Fruit fly (Drosophila melanogaster) whole organism, embryonic: ENCODE measurements around the gene Cp16.

Source experiments
- Atf-2 ChIP-seq: fragments of 200-800 bp; sonication (Bioruptor generic); optimal IDR thresholded peaks from 2 replicates; lab custom pipeline; 2016; ENCODE audit warnings: missing biosample characterization, missing genetic modification characterization
- CG10209 ChIP-seq: fragments of 200-800 bp; sonication (Bioruptor generic); optimal IDR thresholded peaks from 3 replicates; lab custom pipeline; 2017; ENCODE audit warnings: missing biosample characterization, mild to moderate bottlenecking, missing genetic modification characterization, missing genetic modification reagents
- CG11456 ChIP-seq: fragments of 200-800 bp; sonication (Bioruptor generic); IDR thresholded peaks from 3 replicates; pipeline ENCODE4 v1.3.6; 2022; ENCODE audit warnings: missing biosample characterization, missing genetic modification characterization
- CG12391 ChIP-seq: fragments of 200-800 bp; sonication (Bioruptor generic); optimal IDR thresholded peaks from 3 replicates; lab custom pipeline; 2018; ENCODE audit warnings: missing biosample characterization, mild to moderate bottlenecking, missing genetic modification characterization, moderate library complexity
- CG14014 ChIP-seq: fragments of 200-800 bp; sonication (Bioruptor generic); IDR thresholded peaks from 2 replicates; pipeline ENCODE4 v1.3.6; 2022; ENCODE audit warnings: missing biosample characterization, missing genetic modification characterization
- CG14667 ChIP-seq: fragments of 200-800 bp; sonication (Bioruptor generic); IDR thresholded peaks from 2 replicates; pipeline ENCODE4 v1.3.6; 2022; ENCODE audit warnings: missing biosample characterization, missing genetic modification characterization
- CG14860 ChIP-seq: fragments of 200-800 bp; sonication (Bioruptor generic); IDR thresholded peaks from 3 replicates; pipeline ENCODE4 v1.3.6; 2022; ENCODE audit warnings: missing biosample characterization, missing genetic modification characterization; ENCODE audit not compliant: partially characterized antibody
- CG18476 ChIP-seq: fragments of 200-800 bp; sonication (Bioruptor generic); optimal IDR thresholded peaks from 2 replicates; lab custom pipeline; 2016; ENCODE audit warnings: missing biosample characterization, mild to moderate bottlenecking, missing genetic modification characterization
- CG2120 ChIP-seq: fragments of 200-800 bp; sonication (Bioruptor generic); optimal IDR thresholded peaks from 3 replicates; lab custom pipeline; 2016; ENCODE audit warnings: missing biosample characterization, missing genetic modification characterization
- CG31224 ChIP-seq: fragments of 200-800 bp; sonication (Bioruptor generic); IDR thresholded peaks from 2 replicates; pipeline ENCODE4 v1.3.6; 2022; ENCODE audit warnings: missing biosample characterization, missing genetic modification characterization
- CG3838 ChIP-seq: fragments of 200-800 bp; sonication (Bioruptor generic); optimal IDR thresholded peaks from 3 replicates; lab custom pipeline; 2016; ENCODE audit warnings: missing biosample characterization, missing genetic modification characterization
- CG4360 ChIP-seq: fragments of 200-800 bp; sonication (Bioruptor generic); IDR thresholded peaks from 2 replicates; pipeline ENCODE4 v1.3.6; 2022; ENCODE audit warnings: missing biosample characterization, missing genetic modification characterization
- CG7357 ChIP-seq: fragments of 200-800 bp; sonication (Bioruptor generic); IDR thresholded peaks from 3 replicates; pipeline ENCODE4 v1.3.6; 2022; ENCODE audit warnings: missing biosample characterization, missing genetic modification characterization
- CG7745 ChIP-seq: fragments of 200-800 bp; sonication (Bioruptor generic); optimal IDR thresholded peaks from 2 replicates; lab custom pipeline; 2018; ENCODE audit warnings: missing biosample characterization, mild to moderate bottlenecking, missing genetic modification characterization, moderate library complexity
- CG7786 ChIP-seq: fragments of 200-800 bp; sonication (Bioruptor generic); optimal IDR thresholded peaks from 2 replicates; lab custom pipeline; 2016; ENCODE audit warnings: missing biosample characterization, missing genetic modification characterization
- CG8089 ChIP-seq: fragments of 200-800 bp; sonication (Bioruptor generic); optimal IDR thresholded peaks from 3 replicates; lab custom pipeline; 2016; ENCODE audit warnings: missing biosample characterization, missing genetic modification characterization
- CG8359 ChIP-seq: fragments of 200-800 bp; sonication (Bioruptor generic); optimal IDR thresholded peaks from 2 replicates; lab custom pipeline; 2017; ENCODE audit warnings: missing biosample characterization, mild to moderate bottlenecking, missing genetic modification characterization, borderline replicate concordance
- CG8944 ChIP-seq: fragments of 200-800 bp; sonication (Bioruptor generic); optimal IDR thresholded peaks from 3 replicates; lab custom pipeline; 2016; ENCODE audit warnings: missing biosample characterization, missing genetic modification characterization
- CG9797 ChIP-seq: fragments of 200-800 bp; sonication (Bioruptor generic); optimal IDR thresholded peaks from 3 replicates; lab custom pipeline; 2018; ENCODE audit warnings: missing biosample characterization, mild to moderate bottlenecking, missing genetic modification characterization
- CG9876 ChIP-seq: fragments of 200-800 bp; sonication (Bioruptor generic); optimal IDR thresholded peaks from 2 replicates; lab custom pipeline; 2016; ENCODE audit warnings: missing biosample characterization, missing genetic modification characterization
- Deaf1 ChIP-seq: fragments of 200-800 bp; optimal IDR thresholded peaks from 3 replicates; lab custom pipeline; 2019; ENCODE audit warnings: missing biosample characterization, mild to moderate bottlenecking, missing genetic modification characterization, moderate library complexity
- Dref ChIP-seq: fragments of 200-800 bp; sonication (Bioruptor generic); IDR thresholded peaks from 2 replicates; pipeline ENCODE4 v1.3.6; 2022; ENCODE audit warnings: missing biosample characterization, missing genetic modification characterization
- GATAe ChIP-seq: fragments of 200-800 bp; sonication (Bioruptor generic); conservative IDR thresholded peaks from 2 replicates; pipeline ENCODE4 v1.3.6; 2022; ENCODE audit warnings: missing biosample characterization, missing genetic modification characterization
- HHEX ChIP-seq: fragments of 200-800 bp; sonication (Bioruptor generic); optimal IDR thresholded peaks from 3 replicates; lab custom pipeline; 2017; ENCODE audit warnings: missing biosample characterization, mild to moderate bottlenecking, missing genetic modification characterization, missing genetic modification reagents
- HLH4C ChIP-seq: fragments of 200-800 bp; sonication (Bioruptor generic); IDR thresholded peaks from 3 replicates; pipeline ENCODE4 v1.3.6; 2022; ENCODE audit warnings: missing biosample characterization, missing genetic modification characterization; ENCODE audit not compliant: partially characterized antibody
- MTF-1 ChIP-seq: fragments of 200-800 bp; sonication (Bioruptor generic); optimal IDR thresholded peaks from 2 replicates; lab custom pipeline; 2018; ENCODE audit warnings: missing biosample characterization, mild to moderate bottlenecking, missing genetic modification characterization, borderline replicate concordance
- Mrtf ChIP-seq: fragments of 200-800 bp; sonication (Bioruptor generic); IDR thresholded peaks from 3 replicates; pipeline ENCODE4 v1.3.6; 2022; ENCODE audit warnings: missing biosample characterization, missing genetic modification characterization
- Opbp ChIP-seq: fragments of 200-800 bp; sonication (Bioruptor generic); IDR thresholded peaks from 3 replicates; pipeline ENCODE4 v1.3.6; 2022; ENCODE audit warnings: missing biosample characterization, missing genetic modification characterization; ENCODE audit not compliant: partially characterized antibody
- Pdp1 ChIP-seq, 2 experiments: fragments of 200-800 bp; sonication (Bioruptor generic); optimal IDR thresholded peaks; 3 replicates each; lab custom pipeline; 2016; ENCODE audit warnings: missing biosample characterization in 2 of 2, missing genetic modification characterization in 2 of 2, mild to moderate bottlenecking in 1 of 2, moderate library complexity in 1 of 2
- Side ChIP-seq: fragments of 200-800 bp; sonication (Bioruptor generic); optimal IDR thresholded peaks from 2 replicates; lab custom pipeline; 2016; ENCODE audit warnings: missing biosample characterization, missing genetic modification characterization
- Spps ChIP-seq: fragments of 200-800 bp; sonication (Bioruptor generic); optimal IDR thresholded peaks from 2 replicates; lab custom pipeline; 2018; ENCODE audit warnings: missing biosample characterization, mild to moderate bottlenecking, missing genetic modification characterization
- ara ChIP-seq: fragments of 200-800 bp; sonication (Bioruptor generic); IDR thresholded peaks from 2 replicates; pipeline ENCODE4 v1.3.6; 2022; ENCODE audit warnings: missing biosample characterization, missing genetic modification characterization
- cad ChIP-seq: fragments of >200 bp; optimal IDR thresholded peaks from 2 replicates; lab custom pipeline; 2017; ENCODE audit warnings: missing biosample characterization, missing genetic modification characterization
- cato ChIP-seq: fragments of 200-800 bp; sonication (Bioruptor generic); optimal IDR thresholded peaks from 2 replicates; lab custom pipeline; 2016; ENCODE audit warnings: missing biosample characterization, missing genetic modification characterization, borderline replicate concordance
- chn ChIP-seq: fragments of 200-800 bp; sonication (Bioruptor generic); optimal IDR thresholded peaks from 2 replicates; lab custom pipeline; 2016; ENCODE audit warnings: missing biosample characterization, missing genetic modification characterization
- ci ChIP-seq: fragments of 200-800 bp; sonication (Bioruptor generic); IDR thresholded peaks from 3 replicates; pipeline ENCODE4 v1.3.6; 2022; ENCODE audit warnings: missing biosample characterization, missing genetic modification characterization
- cwo ChIP-seq: fragments of 200-800 bp; sonication (Bioruptor generic); optimal IDR thresholded peaks from 3 replicates; lab custom pipeline; 2017; ENCODE audit warnings: missing biosample characterization, missing genetic modification characterization, mild to moderate bottlenecking, moderate library complexity, missing genetic modification reagents
- dmrt99B ChIP-seq: fragments of 200-800 bp; sonication (Bioruptor generic); optimal IDR thresholded peaks from 2 replicates; lab custom pipeline; 2018; ENCODE audit warnings: missing biosample characterization, mild to moderate bottlenecking, missing genetic modification characterization, moderate library complexity
- fd102C ChIP-seq: fragments of 200-800 bp; sonication (Bioruptor generic); optimal IDR thresholded peaks from 2 replicates; lab custom pipeline; 2018; ENCODE audit warnings: missing biosample characterization, mild to moderate bottlenecking, missing genetic modification characterization, moderate library complexity
- gfzf ChIP-seq: fragments of 200-800 bp; sonication (Bioruptor generic); optimal IDR thresholded peaks from 2 replicates; lab custom pipeline; 2016; ENCODE audit warnings: missing biosample characterization, mild to moderate bottlenecking, missing genetic modification characterization, moderate library complexity
- inv ChIP-seq: fragments of 200-800 bp; sonication (Bioruptor generic); IDR thresholded peaks from 2 replicates; pipeline ENCODE4 v1.3.6; 2022; ENCODE audit warnings: missing biosample characterization, missing genetic modification characterization; ENCODE audit not compliant: partially characterized antibody
- kah ChIP-seq: fragments of 200-800 bp; sonication (Bioruptor generic); optimal IDR thresholded peaks from 2 replicates; lab custom pipeline; 2018; ENCODE audit warnings: missing biosample characterization, mild to moderate bottlenecking, missing genetic modification characterization
- maf-S ChIP-seq: fragments of 200-800 bp; sonication (Bioruptor generic); optimal IDR thresholded peaks from 2 replicates; lab custom pipeline; 2016; ENCODE audit warnings: missing biosample characterization, missing genetic modification characterization
- oc ChIP-seq: fragments of 200-800 bp; sonication (Bioruptor generic); optimal IDR thresholded peaks from 2 replicates; lab custom pipeline; 2018; ENCODE audit warnings: missing biosample characterization, mild to moderate bottlenecking, missing genetic modification characterization, moderate library complexity
- p53 ChIP-seq: fragments of 200-800 bp; sonication (Bioruptor generic); optimal IDR thresholded peaks from 2 replicates; lab custom pipeline; 2016; ENCODE audit warnings: missing biosample characterization, missing genetic modification characterization
- pb ChIP-seq: fragments of 200-800 bp; sonication (Bioruptor generic); optimal IDR thresholded peaks from 3 replicates; lab custom pipeline; 2016; ENCODE audit warnings: missing biosample characterization, missing genetic modification characterization
- so ChIP-seq: fragments of 200-800 bp; sonication (Bioruptor generic); IDR thresholded peaks from 3 replicates; pipeline ENCODE4 v1.3.6; 2022; ENCODE audit warnings: missing biosample characterization, missing genetic modification characterization
- tna ChIP-seq: fragments of 200-800 bp; sonication (Bioruptor generic); IDR thresholded peaks from 2 replicates; pipeline ENCODE4 v1.3.6; 2022; ENCODE audit warnings: missing biosample characterization, missing genetic modification characterization; ENCODE audit not compliant: partially characterized antibody
- trh ChIP-seq: fragments of 200-800 bp; sonication (Bioruptor generic); optimal IDR thresholded peaks from 2 replicates; lab custom pipeline; 2016; ENCODE audit warnings: missing biosample characterization, missing genetic modification characterization
- wor ChIP-seq: fragments of 200-800 bp; sonication (Bioruptor generic); IDR thresholded peaks from 2 replicates; pipeline ENCODE4 v1.3.6; 2022; ENCODE audit warnings: missing biosample characterization, missing genetic modification characterization
- zf30C ChIP-seq: fragments of 200-800 bp; sonication (Bioruptor generic); optimal IDR thresholded peaks from 3 replicates; lab custom pipeline; 2018; ENCODE audit warnings: missing biosample characterization, mild to moderate bottlenecking, missing genetic modification characterization

Gene Cp16

DNA sequence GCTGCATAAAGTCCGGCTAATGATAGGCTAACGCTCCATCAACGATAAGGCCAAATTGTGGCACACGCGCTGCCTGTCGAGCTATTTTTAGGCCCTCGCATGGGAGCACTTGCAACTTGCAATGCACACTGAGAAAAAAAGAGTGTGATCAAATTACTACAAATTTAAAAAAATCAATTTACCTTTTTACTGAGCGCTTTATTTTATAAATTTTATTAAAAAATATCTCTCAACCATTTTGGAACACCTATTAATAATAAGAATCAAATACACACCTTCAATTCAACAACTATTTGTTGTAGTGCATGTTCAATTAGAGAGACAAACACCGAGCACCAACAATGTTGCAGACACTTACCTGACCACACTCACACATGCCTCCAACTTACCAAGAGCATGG lies 33.7 kb downstream of the Cp16 start (continued):
- no peak for TF ChIP-seq oc (tag; lab: Kevin White, UChicago)
- no peak for TF ChIP-seq CG10209 (GFP tag; lab: Kevin White, UChicago)
- TF ChIP-seq Opbp (GFP tag; lab: Robert Waterston, UW) = no peak
- TF ChIP-seq Pdp1 (GFP tag; optimal IDR thresholded peaks at IDR 0.05; lab: Kevin White, UChicago) = no peak
- no peak for TF ChIP-seq CG31224 (GFP tag; lab: Robert Waterston, UW)
- TF ChIP-seq gfzf (GFP tag; lab: Kevin White, UChicago) = no peak
- TF ChIP-seq cato (GFP tag; lab: Kevin White, UChicago) = no peak
- no peak for TF ChIP-seq GATAe (GFP tag; lab: Robert Waterston, UW)
- no peak for TF ChIP-seq maf-S
- TF ChIP-seq CG14860 (GFP tag; lab: Robert Waterston, UW) = no peak
- no peak for TF ChIP-seq CG18476 (GFP tag; lab: Kevin White, UChicago)
- TF ChIP-seq zf30C (GFP tag; lab: Kevin White, UChicago) = peak; percentile 71
- no peak for TF ChIP-seq CG8359 (GFP tag; lab: Kevin White, UChicago)
- TF ChIP-seq Spps (tag; lab: Kevin White, UChicago) = peak; percentile 58
- no peak for TF ChIP-seq CG9876 (GFP tag; lab: Kevin White, UChicago)
- no peak for TF ChIP-seq HLH4C
- no peak for TF ChIP-seq chn (GFP tag; lab: Kevin White, UChicago)
- TF ChIP-seq CG8944 (GFP tag; lab: Kevin White, UChicago) = no peak
- TF ChIP-seq CG8089 (GFP tag; lab: Kevin White, UChicago) = no peak
- TF ChIP-seq kah = no peak
- no peak for TF ChIP-seq CG3838 (GFP tag; lab: Kevin White, UChicago)
- TF ChIP-seq tna (GFP tag; lab: Robert Waterston, UW) = no peak
- TF ChIP-seq ci (GFP tag; lab: Robert Waterston, UW) = peak; percentile 88
- no peak for TF ChIP-seq p53 (GFP tag; lab: Kevin White, UChicago)
- TF ChIP-seq trh (GFP tag; lab: Kevin White, UChicago) = no peak
- no peak for TF ChIP-seq Deaf1 (tag; lab: Kevin White, UChicago)
- no peak for TF ChIP-seq fd102C (GFP tag; lab: Kevin White, UChicago)
- no peak for TF ChIP-seq pb
- TF ChIP-seq CG12391 (tag; lab: Kevin White, UChicago) = no peak
- no peak for TF ChIP-seq Side
- TF ChIP-seq CG7357 (GFP tag; lab: Robert Waterston, UW) = no peak
- no peak; the same call in 2 of the 3 replicates for TF ChIP-seq so (GFP tag; lab: Robert Waterston, UW)
- no peak for TF ChIP-seq HHEX (GFP tag; lab: Kevin White, UChicago)
- peak; percentile 53 for TF ChIP-seq wor (GFP tag; lab: Robert Waterston, UW)
- TF ChIP-seq CG9797 (GFP tag; lab: Kevin White, UChicago) = no peak
- no peak for TF ChIP-seq dmrt99B (tag; lab: Kevin White, UChicago)
- TF ChIP-seq CG7786 (GFP tag; lab: Kevin White, UChicago) = no peak
- TF ChIP-seq CG14014 (GFP tag; lab: Robert Waterston, UW) = no peak; the same call in 1 of the 2 replicates
- 0 out of 2 replicates have a peak, but pooled peaks have one; percentile 4 for TF ChIP-seq CG4360
- TF ChIP-seq Dref (GFP tag; lab: Robert Waterston, UW) = no peak
- TF ChIP-seq CG7745 = no peak
- no peak for TF ChIP-seq CG11456 (GFP tag; lab: Robert Waterston, UW)
- TF ChIP-seq CG14667 = peak; percentile 21; the same call in 1 of the 2 replicates
- TF ChIP-seq ara (GFP tag; lab: Robert Waterston, UW) = peak; percentile 65; the same call in 1 of the 2 replicates
- no peak for TF ChIP-seq Atf-2 (GFP tag; lab: Kevin White, UChicago)
- peak; percentile 51 for TF ChIP-seq MTF-1 (GFP tag; lab: Kevin White, UChicago)
- TF ChIP-seq cad = no peak
- TF ChIP-seq Mrtf (GFP tag; lab: Robert Waterston, UW) = peak; percentile 39; the same call in 1 of the 3 replicates
- TF ChIP-seq inv (GFP tag; lab: Robert Waterston, UW) = no peak
- TF ChIP-seq CG2120 (GFP tag; lab: Kevin White, UChicago) = no peak
- TF ChIP-seq cwo = no peak
